Worm (Caenorhabditis elegans) whole organism, L3 larva: ENCODE measurements around the gene dhhc-5.

Source experiments
- R02D3.7 ChIP-seq: fragments of 150-350 bp; optimal IDR thresholded peaks from 2 replicates; lab custom pipeline; 2014; ENCODE audit warnings: missing biosample characterization, missing genetic modification characterization
- ama-1 ChIP-seq: fragments of 150-350 bp; optimal IDR thresholded peaks from 2 replicates; lab custom pipeline; 2018
- ceh-28 ChIP-seq: fragments of 150-350 bp; optimal IDR thresholded peaks from 2 replicates; lab custom pipeline; 2014; ENCODE audit warnings: missing biosample characterization, missing genetic modification reagents, missing genetic modification characterization
- ceh-9 ChIP-seq: sonication (generic microtip); optimal IDR thresholded peaks from 2 replicates; lab custom pipeline; 2018; ENCODE audit warnings: missing biosample characterization, missing genetic modification characterization
- egl-5 ChIP-seq: fragments of 150-350 bp; optimal IDR thresholded peaks from 2 replicates; lab custom pipeline; 2017; ENCODE audit warnings: missing biosample characterization, missing genetic modification reagents, missing genetic modification characterization, inconsistent platforms
- elt-3 ChIP-seq, 3 experiments: fragments of 150-350 bp in 1 of 3; sonication (generic microtip) in 2 of 3; optimal IDR thresholded peaks; 2 replicates in 2 of 3; 4 replicates in 1 of 3; lab custom pipeline; 2014 to 2017; ENCODE audit warnings: missing biosample characterization in 3 of 3, missing genetic modification characterization in 3 of 3
- eor-1 ChIP-seq, 2 experiments: fragments of 150-350 bp; optimal IDR thresholded peaks; 2 replicates each; lab custom pipeline; 2014 to 2018; ENCODE audit warnings: missing biosample characterization in 2 of 2, missing genetic modification characterization in 2 of 2
- fkh-10 ChIP-seq: sonication (generic microtip); optimal IDR thresholded peaks from 2 replicates; lab custom pipeline; 2017; ENCODE audit warnings: missing biosample characterization, missing genetic modification reagents, missing genetic modification characterization
- fos-1 ChIP-seq: fragments of 150-350 bp; optimal IDR thresholded peaks from 2 replicates; lab custom pipeline; 2014; ENCODE audit warnings: missing biosample characterization, missing genetic modification characterization
- jun-1 ChIP-seq: fragments of 150-350 bp; optimal IDR thresholded peaks from 2 replicates; lab custom pipeline; 2014; ENCODE audit warnings: missing biosample characterization, missing genetic modification reagents, missing genetic modification characterization
- lin-15B ChIP-seq: fragments of 150-350 bp; optimal IDR thresholded peaks from 2 replicates; lab custom pipeline; 2014; ENCODE audit warnings: missing biosample characterization, missing genetic modification characterization
- lin-39 ChIP-seq: fragments of 150-350 bp; optimal IDR thresholded peaks from 2 replicates; lab custom pipeline; 2018; ENCODE audit warnings: missing biosample characterization, missing genetic modification reagents, missing genetic modification characterization
- lsy-12 ChIP-seq: sonication (generic microtip); optimal IDR thresholded peaks from 2 replicates; lab custom pipeline; 2016; ENCODE audit warnings: mild to moderate bottlenecking, missing genetic modification characterization, missing compliant biosample characterization
- mdl-1 ChIP-seq: fragments of 150-350 bp; optimal IDR thresholded peaks from 2 replicates; lab custom pipeline; 2014; ENCODE audit warnings: missing biosample characterization, missing genetic modification characterization
- mml-1 ChIP-seq: fragments of 150-350 bp; sonication (generic microtip); optimal IDR thresholded peaks from 3 replicates; lab custom pipeline; 2014; ENCODE audit warnings: missing biosample characterization, missing genetic modification characterization
- nfya-1 ChIP-seq: sonication (generic microtip); optimal IDR thresholded peaks from 2 replicates; lab custom pipeline; 2017; ENCODE audit warnings: missing genetic modification characterization, mild to moderate bottlenecking, missing compliant biosample characterization, antibody characterized with exemption, moderate library complexity; ENCODE audit not compliant: insufficient read depth
- nhr-11 ChIP-seq: fragments of 150-350 bp; optimal IDR thresholded peaks from 2 replicates; lab custom pipeline; 2014; ENCODE audit warnings: missing biosample characterization, missing genetic modification characterization
- nhr-12 ChIP-seq: fragments of 150-350 bp; optimal IDR thresholded peaks from 2 replicates; lab custom pipeline; 2014; ENCODE audit warnings: missing biosample characterization, missing genetic modification characterization
- nhr-237 ChIP-seq: fragments of 150-350 bp; optimal IDR thresholded peaks from 2 replicates; lab custom pipeline; 2014; ENCODE audit warnings: missing biosample characterization, missing genetic modification characterization
- nhr-28 ChIP-seq: fragments of 150-350 bp; optimal IDR thresholded peaks from 2 replicates; lab custom pipeline; 2014; ENCODE audit warnings: missing biosample characterization, missing genetic modification characterization
- nhr-43 ChIP-seq: sonication (generic microtip); optimal IDR thresholded peaks from 2 replicates; lab custom pipeline; 2016; ENCODE audit warnings: mild to moderate bottlenecking, missing genetic modification characterization, missing compliant biosample characterization; ENCODE audit not compliant: poor library complexity, severe bottlenecking
- nhr-76 ChIP-seq: fragments of 150-350 bp; sonication (generic microtip); optimal IDR thresholded peaks from 5 replicates; lab custom pipeline; 2014; ENCODE audit warnings: missing biosample characterization, missing genetic modification characterization
- pha-4 ChIP-seq: fragments of 150-350 bp; optimal IDR thresholded peaks from 2 replicates; lab custom pipeline; 2014; ENCODE audit warnings: missing biosample characterization, missing genetic modification reagents, missing genetic modification characterization
- pqm-1 ChIP-seq: fragments of 150-350 bp; optimal IDR thresholded peaks from 2 replicates; lab custom pipeline; 2017; ENCODE audit warnings: missing biosample characterization, missing genetic modification characterization, inconsistent platforms
- sea-2 ChIP-seq: fragments of 150-350 bp; sonication (generic microtip); optimal IDR thresholded peaks from 4 replicates; lab custom pipeline; 2014; ENCODE audit warnings: missing biosample characterization, missing genetic modification reagents, missing genetic modification characterization
- skn-1 ChIP-seq: fragments of 150-350 bp; optimal IDR thresholded peaks from 2 replicates; lab custom pipeline; 2014; ENCODE audit warnings: missing biosample characterization, missing genetic modification characterization
- tbx-2 ChIP-seq: sonication (generic microtip); optimal IDR thresholded peaks from 2 replicates; lab custom pipeline; 2016; ENCODE audit warnings: mild to moderate bottlenecking, missing genetic modification characterization, missing compliant biosample characterization
- unc-39 ChIP-seq: sonication (generic microtip); optimal IDR thresholded peaks from 4 replicates; lab custom pipeline; 2017; ENCODE audit warnings: missing biosample characterization, missing genetic modification characterization
- unc-62 ChIP-seq: fragments of 150-350 bp; sonication (generic microtip); optimal IDR thresholded peaks from 4 replicates; lab custom pipeline; 2014; ENCODE audit warnings: missing biosample characterization, missing genetic modification reagents, missing genetic modification characterization
- zag-1 ChIP-seq: fragments of 150-350 bp; optimal IDR thresholded peaks from 2 replicates; lab custom pipeline; 2014; ENCODE audit warnings: missing biosample characterization, missing genetic modification characterization
- ztf-11 ChIP-seq: fragments of 150-350 bp; optimal IDR thresholded peaks from 2 replicates; lab custom pipeline; 2014; ENCODE audit warnings: missing biosample characterization, missing genetic modification characterization
- ztf-4 ChIP-seq: fragments of 150-350 bp; optimal IDR thresholded peaks from 2 replicates; lab custom pipeline; 2014; ENCODE audit warnings: missing biosample characterization, missing genetic modification characterization

dhhc-5 gene

ce11 chrIII:6885889-6886288 lies 37.0 kb upstream of the dhhc-5 start:
- TF ChIP-seq eor-1 (tag; optimal IDR thresholded peaks at IDR 0.05; lab: Kevin White, UChicago) (no peak), lin-15B (tag; lab: Kevin White, UChicago) (no peak), ama-1 (lab: Kevin White, UChicago) (no peak), mdl-1 (no peak), ztf-11 (tag; lab: Kevin White, UChicago) (no peak), nhr-11 (no peak), ztf-4 (no peak), skn-1 (tag; lab: Kevin White, UChicago) (no peak), ceh-9 (no peak), jun-1 (tag; lab: Kevin White, UChicago) (no peak)

- no peak for TF ChIP-seq R02D3.7 (tag; lab: Kevin White, UChicago)
- TF ChIP-seq eor-1 (tag; optimal IDR thresholded peaks at IDR 0.05; lab: Kevin White, UChicago): no peak
- TF ChIP-seq ztf-4: no peak
- no peak for TF ChIP-seq fos-1
- no peak for TF ChIP-seq elt-3 (tag; optimal IDR thresholded peaks at IDR 0.05; lab: Kevin White, UChicago)
- no peak for TF ChIP-seq unc-62 (GFP tag; lab: Kevin White, UChicago)
- TF ChIP-seq nhr-76 (tag; lab: Kevin White, UChicago): no peak
These were observed 35.3 kb upstream of the dhhc-5 start, which contains the start of gene med-2 for ce11 chrIII:6884203-6884602. TSS of gene med-2 (plus strand) at chrIII:6884503.

- TF ChIP-seq fos-1: no peak
These were observed 32.9 kb upstream of the dhhc-5 start for ce11 chrIII:6881745-6882144.

ce11 chrIII:6880797-6881196 lies 31.9 kb upstream of the dhhc-5 start, which contains the start of gene K04C2.7:
TSS of gene K04C2.7 (plus strand) at chrIII:6881097.
- no peak for TF ChIP-seq zag-1 (tag; lab: Kevin White, UChicago)
- no peak for TF ChIP-seq ztf-4
- no peak for TF ChIP-seq lin-39 (tag; lab: Kevin White, UChicago)
- no peak for TF ChIP-seq nhr-11
- TF ChIP-seq egl-5 (tag; lab: Kevin White, UChicago): no peak
- no peak for TF ChIP-seq fkh-10 (GFP tag; lab: Kevin White, UChicago)
- no peak for TF ChIP-seq nhr-12 (tag; lab: Kevin White, UChicago)
- no peak for TF ChIP-seq jun-1 (tag; lab: Kevin White, UChicago)
- TF ChIP-seq ceh-28 (tag; lab: Kevin White, UChicago): no peak
- TF ChIP-seq unc-39 (tag; lab: Kevin White, UChicago): no peak
- no peak for TF ChIP-seq mml-1 (tag; lab: Kevin White, UChicago)
- no peak for TF ChIP-seq nhr-237 (tag; lab: Kevin White, UChicago)
- TF ChIP-seq nhr-43: no peak
- no peak for TF ChIP-seq nhr-28

ce11 chrIII:6873724-6874123 lies 24.9 kb upstream of the dhhc-5 start:
- no peak for TF ChIP-seq sea-2 (GFP tag; lab: Kevin White, UChicago)
- TF ChIP-seq skn-1 (tag; lab: Kevin White, UChicago): no peak
- TF ChIP-seq eor-1 (tag; optimal IDR thresholded peaks at IDR 0.05; lab: Kevin White, UChicago): no peak
- TF ChIP-seq nfya-1 (tag; lab: Kevin White, UChicago): peak; percentile 19
- no peak for TF ChIP-seq lsy-12 (tag; lab: Kevin White, UChicago)
- no peak for TF ChIP-seq nhr-237 (tag; lab: Kevin White, UChicago)
- TF ChIP-seq nhr-43: peak; percentile 21
- no peak for TF ChIP-seq pqm-1 (tag; lab: Kevin White, UChicago)
- TF ChIP-seq R02D3.7 (tag; lab: Kevin White, UChicago): no peak
- no peak for TF ChIP-seq nhr-12 (tag; lab: Kevin White, UChicago)
- TF ChIP-seq tbx-2 (tag; lab: Kevin White, UChicago): peak; percentile 21
- peak; percentile 2 for TF ChIP-seq nhr-11
- no peak for TF ChIP-seq lin-15B (tag; lab: Kevin White, UChicago)
- TF ChIP-seq pha-4 (tag; lab: Kevin White, UChicago): no peak
- TF ChIP-seq, all 47 proteins: peak for 4
